Fruit fly (Drosophila melanogaster) S2 (cell line): ENCODE data around the gene CG18266.

Experiments
- CG8478 ChIP-seq: fragments of >200 bp; optimal IDR thresholded peaks from 2 replicates; lab custom pipeline; 2018
- CTCF ChIP-seq, 2 experiments: fragments of >200 bp; optimal IDR thresholded peaks; 2 replicates each; lab custom pipeline; 2018

Gene CG18266

DNA sequence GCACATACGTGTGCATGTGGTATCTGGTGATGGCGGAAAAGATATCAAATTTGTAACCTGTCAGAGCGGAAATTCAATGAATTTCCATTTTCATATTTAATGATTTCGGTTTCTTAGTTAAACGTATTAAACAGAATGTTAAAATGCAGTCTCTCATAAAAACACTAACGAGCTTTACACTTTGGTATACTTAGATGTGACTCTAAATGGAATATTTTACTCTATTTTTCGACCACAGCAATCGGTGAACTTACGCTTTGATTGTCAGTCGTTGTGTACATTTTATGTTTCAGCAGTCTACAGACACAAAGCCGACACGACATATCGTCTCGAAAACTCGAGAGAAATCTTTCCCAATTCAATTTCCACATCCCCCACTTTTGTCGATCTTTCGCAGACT is at the start of gene CG18266:
TSS of gene CG18266 (plus strand) at position 301 of the 400 bp plus-strand sequence.
- TF ChIP-seq CG8478 (lab: Kevin White, UChicago), result no peak

DNA sequence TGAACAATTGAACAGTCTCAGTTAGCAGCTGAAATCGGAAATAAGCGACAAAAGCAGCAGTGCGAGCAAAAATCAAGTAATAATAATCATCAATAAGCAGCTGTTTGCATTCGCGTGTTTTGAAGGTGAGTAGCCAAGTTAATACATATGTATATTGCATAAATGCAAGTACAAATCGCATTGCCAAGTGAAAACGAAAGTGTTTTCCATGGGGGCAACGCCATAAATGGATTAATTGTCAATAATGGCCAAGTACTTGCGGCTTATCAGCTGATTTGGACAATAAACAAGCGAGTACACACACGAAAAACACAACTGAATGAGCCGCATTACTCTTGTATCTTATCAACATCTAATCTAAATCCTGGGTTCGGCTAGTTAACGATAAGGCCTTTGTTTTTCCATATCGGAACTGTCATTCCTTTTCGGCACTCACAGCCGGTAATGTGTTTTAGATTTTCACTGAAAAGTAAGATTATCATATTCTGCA is 49.3 kb upstream of the CG18266 start:
- TF ChIP-seq CG8478 (lab: Kevin White, UChicago) (no peak), CTCF (optimal IDR thresholded peaks at IDR 0.05; lab: Kevin White, UChicago) (no peak)

DNA sequence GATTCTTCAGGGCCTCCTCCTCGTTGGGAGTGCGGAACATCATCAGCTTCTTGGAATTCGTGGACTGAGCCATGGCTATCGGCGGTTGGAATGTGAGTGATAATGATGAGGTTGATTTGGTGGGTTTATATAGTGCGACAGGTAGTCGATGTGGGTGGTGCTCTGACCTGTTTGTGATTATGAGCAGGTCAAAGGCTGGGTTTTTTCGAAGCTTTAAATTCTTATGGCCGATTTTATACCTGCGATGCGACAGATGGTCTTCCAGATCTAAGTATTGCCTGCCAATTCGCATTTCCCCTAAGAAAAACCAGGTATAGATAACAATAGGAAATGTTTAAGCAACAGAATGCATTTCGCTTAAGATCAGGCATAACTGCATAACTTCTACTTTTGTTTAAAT is 45.9 kb upstream of the CG18266 start, which contains the start of gene CG14014:
TSS of gene CG14014 (minus strand) at position 101 of the 400 bp plus-strand sequence.
- TF ChIP-seq CTCF (optimal IDR thresholded peaks at IDR 0.05; lab: Kevin White, UChicago), result no peak
- no peak for TF ChIP-seq CG8478 (lab: Kevin White, UChicago)

DNA sequence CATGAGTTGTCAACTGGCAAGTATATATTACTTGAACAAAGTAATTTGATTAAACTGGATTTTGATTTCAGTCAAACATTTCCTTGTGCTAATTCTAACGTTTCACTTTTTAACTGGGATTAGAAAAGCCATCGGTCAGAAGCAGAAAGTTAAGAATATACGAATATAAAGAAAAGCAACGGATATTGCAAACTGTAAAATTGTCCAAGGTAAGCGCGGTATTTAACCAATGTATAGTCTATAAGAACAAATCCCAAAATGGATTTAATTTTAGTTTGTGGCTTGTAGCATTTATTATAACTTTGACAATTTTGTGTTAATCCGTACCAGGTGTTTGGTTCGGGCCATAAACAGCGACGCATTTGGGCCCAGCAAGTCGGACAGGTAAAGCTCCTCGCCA is 45.1 kb upstream of the CG18266 start, which contains the start of gene CG18269:
TSS of gene CG18269 (plus strand) at position 301 of the 400 bp plus-strand sequence.
- TF ChIP-seq CTCF (optimal IDR thresholded peaks at IDR 0.05; lab: Kevin White, UChicago) (no peak), CG8478 (lab: Kevin White, UChicago) (no peak)

DNA sequence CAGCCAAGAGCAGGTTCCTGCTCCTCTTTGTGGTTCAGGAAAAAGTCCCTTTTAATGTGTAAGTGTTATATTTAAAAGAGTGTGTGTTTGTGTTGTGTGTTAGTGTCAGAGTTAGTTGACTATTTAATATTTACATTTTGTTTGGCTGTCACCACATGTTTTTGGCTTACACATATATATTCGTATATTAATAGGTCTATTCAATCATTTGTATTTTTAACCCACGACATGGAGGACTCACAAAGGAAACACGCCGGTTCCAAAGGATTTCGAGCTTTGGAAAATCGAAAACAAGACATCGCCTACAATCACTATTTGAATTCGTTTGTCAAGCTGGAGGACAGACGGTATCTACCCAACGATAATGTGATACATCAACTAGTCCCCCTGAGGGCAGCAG is 42.9 kb upstream of the CG18266 start, which contains the start of the genes CG14013 and CG14017:
TSS of gene CG14013 (minus strand) at position 101 of the 400 bp plus-strand sequence.
TSS of gene CG14017 (plus strand) at position 148 of the 400 bp plus-strand sequence.
- TF ChIP-seq CTCF (optimal IDR thresholded peaks at IDR 0.05; lab: Kevin White, UChicago) (no peak), CG8478 (lab: Kevin White, UChicago) (no peak)

DNA sequence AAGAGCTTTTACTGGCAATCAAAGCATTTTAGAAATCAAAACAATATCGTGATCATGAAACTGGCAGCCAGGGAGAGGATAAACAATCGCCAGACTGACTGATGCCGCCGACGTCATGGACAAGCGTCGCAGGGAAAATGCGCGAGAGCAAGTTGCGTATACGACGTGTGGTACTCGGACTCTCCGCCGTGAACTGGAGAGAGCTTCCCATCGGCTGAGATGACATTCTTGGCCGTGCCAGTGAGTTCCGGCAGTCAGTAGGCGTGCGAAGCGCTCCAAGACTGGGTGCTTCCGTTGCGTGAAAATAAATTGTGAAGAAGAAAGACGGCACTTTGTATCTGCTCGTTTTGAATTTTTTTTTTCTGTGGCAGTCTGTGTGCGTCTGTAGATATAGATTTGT is 41.8 kb upstream of the CG18266 start, which contains the start of gene GluRIIA:
TSS of gene GluRIIA (plus strand) at position 255 of the 400 bp plus-strand sequence.
- no peak for TF ChIP-seq CG8478 (lab: Kevin White, UChicago)
- no peak for TF ChIP-seq CTCF (optimal IDR thresholded peaks at IDR 0.05; lab: Kevin White, UChicago)

DNA sequence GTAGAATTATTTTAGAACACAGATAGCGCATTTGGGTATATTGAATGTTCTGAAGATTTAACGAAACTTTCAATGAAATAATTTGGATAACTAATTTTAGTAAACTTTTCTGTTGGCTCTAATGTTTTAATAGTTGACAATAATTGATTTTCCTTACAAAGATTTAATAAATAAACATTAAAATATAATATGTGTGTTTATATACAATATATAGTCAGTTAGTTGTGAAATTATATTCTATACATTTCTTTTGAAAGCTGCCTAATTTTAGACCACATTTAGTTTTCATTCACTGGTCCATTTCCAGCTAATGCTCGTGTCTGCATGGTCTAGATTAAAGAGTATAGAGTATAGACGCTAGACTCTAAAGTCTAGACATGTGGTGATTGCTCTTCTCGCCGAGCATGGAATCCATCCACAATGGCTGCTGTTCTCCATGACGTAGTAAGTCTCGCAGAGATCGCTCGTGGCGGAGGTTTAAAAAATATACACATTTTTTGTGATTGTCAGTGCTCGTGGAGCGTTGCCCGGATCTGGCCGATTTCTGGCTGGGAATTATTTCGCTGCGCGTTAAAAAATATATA is 37.7 kb upstream of the CG18266 start, which contains the start of gene GluRIIB:
TSS of gene GluRIIB (plus strand) at position 534 of the 584 bp plus-strand sequence.
- TF ChIP-seq CG8478 (lab: Kevin White, UChicago), result no peak
- no peak for TF ChIP-seq CTCF (optimal IDR thresholded peaks at IDR 0.05; lab: Kevin White, UChicago)

DNA sequence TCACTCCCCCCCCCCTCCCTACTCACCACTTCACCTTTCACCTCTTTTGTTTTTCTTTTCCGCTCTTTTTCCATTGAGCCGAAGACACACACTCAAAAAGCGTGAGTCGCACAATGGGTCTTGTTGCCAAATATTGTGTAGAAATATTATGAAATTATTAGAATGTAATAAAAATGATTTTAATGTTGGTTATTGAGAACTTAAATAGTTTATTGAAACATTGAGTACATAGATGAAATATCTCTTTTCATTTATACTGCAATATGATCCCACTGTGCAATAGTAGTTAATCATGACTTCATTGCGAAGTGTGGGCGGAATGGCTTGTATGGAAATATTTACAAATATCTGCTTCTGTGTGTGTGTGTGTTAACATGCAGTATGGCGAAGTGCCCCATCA is 29.5 kb upstream of the CG18266 start:
- TF ChIP-seq CTCF (optimal IDR thresholded peaks at IDR 0.05; lab: Kevin White, UChicago), result no peak
- TF ChIP-seq CG8478 (lab: Kevin White, UChicago), result no peak

DNA sequence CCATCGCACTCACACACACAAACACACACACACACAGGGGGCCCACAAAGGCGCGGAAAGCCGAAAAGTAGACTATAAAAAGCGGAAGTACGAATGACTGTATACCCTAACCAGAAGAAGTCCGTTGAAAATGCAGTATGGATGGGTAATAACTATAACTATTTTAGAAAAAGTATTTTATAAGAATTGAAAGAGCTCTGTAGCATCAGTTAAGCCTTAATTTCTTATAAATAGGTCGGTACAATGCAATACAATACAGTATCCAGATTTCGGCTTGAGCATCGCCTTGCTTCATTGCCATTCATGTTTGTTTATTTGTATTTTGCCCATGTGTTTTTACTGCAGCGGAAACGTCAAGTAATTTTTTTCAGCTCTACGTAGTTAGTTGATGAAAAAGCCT is 27.1 kb upstream of the CG18266 start:
- no peak for TF ChIP-seq CG8478 (lab: Kevin White, UChicago)
- TF ChIP-seq CTCF (optimal IDR thresholded peaks at IDR 0.05; lab: Kevin White, UChicago), result no peak

DNA sequence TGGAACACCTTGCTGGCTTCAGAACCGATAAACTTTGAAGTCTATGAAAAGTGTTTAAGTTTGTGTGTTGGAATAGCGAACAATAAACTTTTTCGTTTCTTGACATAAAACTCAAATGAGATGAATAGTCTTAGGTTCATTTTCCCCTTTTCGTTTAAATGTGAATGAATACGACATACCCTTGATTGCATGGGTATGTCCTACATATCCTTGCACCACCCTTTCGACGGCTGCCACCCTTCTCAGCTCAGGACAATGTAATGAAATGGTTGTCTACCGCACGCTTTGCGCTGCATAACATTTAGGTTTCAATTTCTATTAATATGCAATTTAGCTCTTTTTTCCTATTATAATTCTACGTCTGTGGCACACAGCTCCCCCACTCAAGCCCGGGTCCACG is 15.6 kb upstream of the CG18266 start, which contains the start of gene CG14011:
TSS of gene CG14011 (minus strand) at position 101 of the 400 bp plus-strand sequence.
- TF ChIP-seq CTCF (optimal IDR thresholded peaks at IDR 0.05; lab: Kevin White, UChicago) (no peak), CG8478 (lab: Kevin White, UChicago) (no peak)

DNA sequence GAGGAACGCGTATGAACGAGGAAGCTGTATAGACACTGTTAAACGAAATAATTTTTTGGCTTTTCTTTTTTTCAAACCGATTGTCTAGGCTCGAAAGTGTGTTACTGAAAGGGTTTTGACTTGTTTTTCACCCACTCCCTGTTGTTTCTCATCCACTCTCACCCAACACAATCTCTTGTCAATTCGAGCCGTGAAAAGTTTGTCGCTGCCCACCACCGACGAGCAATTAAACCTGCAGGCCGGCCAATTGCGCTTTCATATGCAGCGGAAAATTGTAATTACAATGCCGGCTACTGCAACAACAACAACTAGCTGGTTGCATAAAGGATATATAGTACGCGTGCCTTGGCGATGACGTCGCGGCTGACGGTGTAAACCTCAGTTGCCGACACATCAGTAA is 8.3 kb upstream of the CG18266 start, which contains the start of gene CG7251:
TSS of gene CG7251 (minus strand) at position 101 of the 400 bp plus-strand sequence.
- no peak for TF ChIP-seq CTCF (optimal IDR thresholded peaks at IDR 0.05; lab: Kevin White, UChicago)
- TF ChIP-seq CG8478 (lab: Kevin White, UChicago), result no peak

DNA sequence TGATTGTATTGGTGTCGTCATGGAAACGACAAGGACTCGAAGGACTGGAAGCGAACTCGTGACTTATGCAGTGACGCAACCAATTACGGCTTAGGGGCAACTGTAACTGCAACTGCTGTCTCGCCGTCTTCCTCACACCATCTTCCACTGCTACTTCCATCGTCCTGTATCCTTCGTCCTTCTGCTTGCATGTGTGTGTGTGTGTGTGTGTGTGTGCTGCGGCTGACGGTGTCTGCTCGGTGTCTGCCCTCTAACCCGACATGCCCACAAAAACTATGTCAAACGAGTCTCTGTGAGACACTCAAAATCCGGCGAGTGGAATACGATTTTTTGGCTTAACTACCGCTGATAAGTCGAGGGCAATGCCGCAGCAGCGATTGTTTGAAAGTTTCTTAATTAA is 2.8 kb upstream of the CG18266 start:
- TF ChIP-seq CTCF (optimal IDR thresholded peaks at IDR 0.05; lab: Kevin White, UChicago) (no peak), CG8478 (lab: Kevin White, UChicago) (no peak)

DNA sequence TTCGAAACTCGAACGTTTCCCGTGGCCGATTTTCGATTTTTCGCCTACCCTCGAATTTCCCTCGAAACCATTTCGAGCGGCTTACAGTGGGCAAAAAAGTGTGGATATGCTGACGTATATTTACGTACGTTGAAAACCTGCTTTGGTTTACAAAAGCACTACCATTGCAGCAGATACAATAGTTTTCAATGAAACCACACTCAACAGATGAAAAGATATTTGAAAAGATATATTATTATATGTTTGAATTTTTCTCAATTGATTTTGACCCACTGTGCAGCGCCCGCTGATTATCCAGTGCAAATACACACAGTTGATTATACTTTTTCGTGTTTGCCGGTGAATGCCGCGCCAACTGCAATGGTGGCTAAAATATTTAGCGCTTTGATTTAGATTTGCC is 13.5 kb downstream of the CG18266 start:
- TF ChIP-seq CG8478 (lab: Kevin White, UChicago), result no peak
- no peak for TF ChIP-seq CTCF (optimal IDR thresholded peaks at IDR 0.05; lab: Kevin White, UChicago)

DNA sequence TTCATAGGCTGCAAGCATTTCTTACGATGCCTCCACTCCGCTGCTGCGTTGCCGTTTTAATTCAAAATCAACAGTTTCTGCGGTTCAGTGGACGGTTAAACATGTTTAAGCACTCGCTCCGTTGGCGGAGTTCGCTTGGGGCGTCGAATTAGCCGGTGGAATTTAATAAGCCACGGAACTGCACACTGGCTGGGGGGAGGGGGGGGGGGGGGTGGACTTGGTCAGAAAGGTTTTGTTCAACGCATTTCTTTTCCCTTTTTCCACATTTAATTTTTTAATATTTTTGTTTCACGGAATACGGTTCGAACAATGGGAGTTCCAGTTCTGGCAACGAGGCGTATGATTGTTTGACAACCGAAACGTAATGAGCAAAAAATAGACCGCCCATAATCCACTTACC is 14.0 kb downstream of the CG18266 start:
- TF ChIP-seq CTCF (optimal IDR thresholded peaks at IDR 0.05; lab: Kevin White, UChicago) (no peak), CG8478 (lab: Kevin White, UChicago) (no peak)

DNA sequence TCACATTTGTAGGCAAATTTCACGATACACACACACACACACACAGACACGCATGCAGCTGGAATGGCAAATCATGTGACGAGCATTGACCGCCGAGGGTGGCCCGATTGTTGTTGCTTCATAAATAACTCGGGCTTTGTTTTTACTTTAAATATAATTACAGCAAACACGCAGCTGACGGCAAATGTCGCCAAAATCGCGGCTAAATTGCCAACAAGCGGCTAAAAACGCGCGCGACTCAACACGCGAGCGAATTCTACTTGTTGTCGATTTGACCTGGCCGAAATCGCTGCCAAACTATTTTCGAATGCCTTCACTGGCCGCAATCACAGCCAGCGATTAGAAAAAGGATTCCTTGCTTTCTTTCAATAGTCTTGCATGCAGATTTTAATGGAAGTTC is 20.6 kb downstream of the CG18266 start:
- TF ChIP-seq CTCF (optimal IDR thresholded peaks at IDR 0.05; lab: Kevin White, UChicago) (no peak), CG8478 (lab: Kevin White, UChicago) (no peak)
